Worm (Caenorhabditis elegans) whole organism, late embryonic: ENCODE results near the gene srd-18.

Experiments
- C38D4.7 ChIP-seq: fragments of 200-800 bp; sonication (Bioruptor generic); optimal IDR thresholded peaks from 2 replicates; lab custom pipeline; 2018; ENCODE audit warnings: mild to moderate bottlenecking, missing genetic modification characterization, moderate library complexity, missing compliant biosample characterization
- F13H6.1 ChIP-seq: sonication (generic microtip); optimal IDR thresholded peaks from 2 replicates; lab custom pipeline; 2016; ENCODE audit warnings: missing genetic modification characterization, missing compliant biosample characterization
- K09A11.1 ChIP-seq: sonication (generic microtip); optimal IDR thresholded peaks from 2 replicates; lab custom pipeline; 2017; ENCODE audit warnings: antibody characterized with exemption, mild to moderate bottlenecking, missing genetic modification characterization, missing compliant biosample characterization; ENCODE audit not compliant: insufficient read depth
- ahr-1 ChIP-seq: sonication (generic microtip); optimal IDR thresholded peaks from 2 replicates; lab custom pipeline; 2016; ENCODE audit warnings: missing genetic modification characterization, missing compliant biosample characterization
- ceh-14 ChIP-seq: sonication (generic microtip); optimal IDR thresholded peaks from 2 replicates; lab custom pipeline; 2016; ENCODE audit warnings: missing genotype, missing genetic modification characterization, missing compliant biosample characterization
- ceh-19 ChIP-seq: fragments of 200-800 bp; sonication (Bioruptor generic); optimal IDR thresholded peaks from 2 replicates; lab custom pipeline; 2018; ENCODE audit warnings: mild to moderate bottlenecking, missing genetic modification characterization, missing compliant biosample characterization
- ceh-2 ChIP-seq: sonication (generic microtip); optimal IDR thresholded peaks from 2 replicates; lab custom pipeline; 2016; ENCODE audit warnings: missing genotype, missing genetic modification characterization, missing compliant biosample characterization
- ceh-24 ChIP-seq: sonication (generic microtip); optimal IDR thresholded peaks from 2 replicates; lab custom pipeline; 2016; ENCODE audit warnings: mild to moderate bottlenecking, missing genetic modification characterization, missing compliant biosample characterization
- ceh-30 ChIP-seq: fragments of 150-350 bp; optimal IDR thresholded peaks from 2 replicates; lab custom pipeline; 2014; ENCODE audit warnings: missing biosample characterization, missing genetic modification characterization
- ceh-31 ChIP-seq: sonication (generic microtip); optimal IDR thresholded peaks from 2 replicates; lab custom pipeline; 2016; ENCODE audit warnings: missing genetic modification characterization, missing compliant biosample characterization
- ceh-34 ChIP-seq: sonication (generic microtip); optimal IDR thresholded peaks from 2 replicates; lab custom pipeline; 2016; ENCODE audit warnings: mild to moderate bottlenecking, missing genetic modification characterization, missing compliant biosample characterization
- ceh-48 ChIP-seq: sonication (generic microtip); optimal IDR thresholded peaks from 2 replicates; lab custom pipeline; 2016; ENCODE audit warnings: missing genetic modification characterization, inconsistent platforms, missing compliant biosample characterization
- ceh-9 ChIP-seq: sonication (generic microtip); optimal IDR thresholded peaks from 2 replicates; lab custom pipeline; 2016; ENCODE audit warnings: mild to moderate bottlenecking, missing genetic modification characterization, inconsistent platforms, missing compliant biosample characterization
- elt-2 ChIP-seq: sonication (generic microtip); optimal IDR thresholded peaks from 2 replicates; lab custom pipeline; 2016; ENCODE audit warnings: missing genetic modification reagents, missing genetic modification characterization, missing compliant biosample characterization
- eyg-1 ChIP-seq: sonication (generic microtip); optimal IDR thresholded peaks from 2 replicates; lab custom pipeline; 2016; ENCODE audit warnings: missing genotype, missing genetic modification characterization, missing compliant biosample characterization
- fax-1 ChIP-seq: sonication (generic microtip); optimal IDR thresholded peaks from 2 replicates; lab custom pipeline; 2016; ENCODE audit warnings: missing genotype, missing genetic modification characterization, missing compliant biosample characterization
- fkh-10 ChIP-seq: fragments of 150-350 bp; optimal IDR thresholded peaks from 2 replicates; lab custom pipeline; 2014; ENCODE audit warnings: missing biosample characterization, missing genetic modification reagents, missing genetic modification characterization
- fkh-6 ChIP-seq: sonication (generic microtip); optimal IDR thresholded peaks from 2 replicates; lab custom pipeline; 2016; ENCODE audit warnings: missing genetic modification characterization, missing compliant biosample characterization
- gmeb-2 ChIP-seq: sonication (generic microtip); optimal IDR thresholded peaks from 2 replicates; lab custom pipeline; 2016; ENCODE audit warnings: missing genetic modification characterization, inconsistent platforms, missing compliant biosample characterization
- hlh-15 ChIP-seq: sonication (generic microtip); optimal IDR thresholded peaks from 2 replicates; lab custom pipeline; 2016; ENCODE audit warnings: missing genetic modification characterization, missing compliant biosample characterization
- hlh-30 ChIP-seq: sonication (generic microtip); optimal IDR thresholded peaks from 2 replicates; lab custom pipeline; 2017; ENCODE audit warnings: antibody characterized with exemption, missing genetic modification characterization, missing compliant biosample characterization; ENCODE audit not compliant: insufficient read depth
- lim-6 ChIP-seq: sonication (generic microtip); optimal IDR thresholded peaks from 2 replicates; lab custom pipeline; 2016; ENCODE audit warnings: missing genetic modification characterization, missing compliant biosample characterization
- lin-11 ChIP-seq: fragments of 200-800 bp; sonication (Bioruptor generic); optimal IDR thresholded peaks from 2 replicates; lab custom pipeline; 2018; ENCODE audit warnings: mild to moderate bottlenecking, missing genetic modification characterization, missing compliant biosample characterization
- nfya-1 ChIP-seq: sonication (generic microtip); optimal IDR thresholded peaks from 2 replicates; lab custom pipeline; 2017; ENCODE audit warnings: missing genetic modification characterization, mild to moderate bottlenecking, missing compliant biosample characterization, antibody characterized with exemption, moderate library complexity
- nhr-232 ChIP-seq: sonication (generic microtip); optimal IDR thresholded peaks from 2 replicates; lab custom pipeline; 2016; ENCODE audit warnings: missing genetic modification characterization, missing compliant biosample characterization
- npax-4 ChIP-seq: sonication (generic microtip); optimal IDR thresholded peaks from 2 replicates; lab custom pipeline; 2016; ENCODE audit warnings: missing genetic modification characterization, missing compliant biosample characterization
- pax-1 ChIP-seq: fragments of 150-350 bp; optimal IDR thresholded peaks from 2 replicates; lab custom pipeline; 2014; ENCODE audit warnings: missing biosample characterization, missing genetic modification characterization
- pha-4 ChIP-seq: fragments of 150-350 bp; optimal IDR thresholded peaks from 2 replicates; lab custom pipeline; 2018; ENCODE audit warnings: missing biosample characterization, missing genetic modification reagents, missing genetic modification characterization
- pqm-1 ChIP-seq: sonication (generic microtip); optimal IDR thresholded peaks from 2 replicates; lab custom pipeline; 2016; ENCODE audit warnings: missing genetic modification characterization, missing compliant biosample characterization
- pros-1 ChIP-seq: fragments of 150-350 bp; optimal IDR thresholded peaks from 2 replicates; lab custom pipeline; 2014; ENCODE audit warnings: missing biosample characterization, missing genetic modification reagents, missing genetic modification characterization
- ref-2 ChIP-seq: sonication (generic microtip); optimal IDR thresholded peaks from 2 replicates; lab custom pipeline; 2016; ENCODE audit warnings: missing genetic modification characterization, missing compliant biosample characterization
- sdc-2 ChIP-seq: sonication (generic microtip); optimal IDR thresholded peaks from 2 replicates; lab custom pipeline; 2016; ENCODE audit warnings: missing genotype, missing genetic modification characterization, missing compliant biosample characterization
- sox-2 ChIP-seq: fragments of 200-800 bp; sonication (Bioruptor generic); IDR thresholded peaks from 2 replicates; pipeline ENCODE4 v1.3.6; 2022; ENCODE audit warnings: missing genetic modification reagents, missing genetic modification characterization, missing compliant biosample characterization
- syd-9 ChIP-seq: sonication (generic microtip); optimal IDR thresholded peaks from 2 replicates; lab custom pipeline; 2016; ENCODE audit warnings: mild to moderate bottlenecking, missing genetic modification characterization, moderate library complexity, missing compliant biosample characterization
- tbx-2 ChIP-seq: sonication (generic microtip); optimal IDR thresholded peaks from 2 replicates; lab custom pipeline; 2016; ENCODE audit warnings: missing genetic modification characterization, missing compliant biosample characterization
- ttx-3 ChIP-seq: sonication (generic microtip); optimal IDR thresholded peaks from 2 replicates; lab custom pipeline; 2016; ENCODE audit warnings: missing genetic modification reagents, missing genetic modification characterization, missing compliant biosample characterization
- unc-3 ChIP-seq, 2 experiments: fragments of 200-800 bp in 1 of 2; sonication (Bioruptor generic) in 1 of 2; sonication (generic microtip) in 1 of 2; conservative IDR thresholded peaks in 1 of 2; optimal IDR thresholded peaks in 1 of 2; 2 replicates each; pipeline versions ENCODE4 v1.3.6 to Lab custom; 2016 to 2022; ENCODE audit warnings: missing compliant biosample characterization in 2 of 2, missing genetic modification characterization in 2 of 2, missing genetic modification reagents in 1 of 2
- unc-42 ChIP-seq: sonication (generic microtip); optimal IDR thresholded peaks from 2 replicates; lab custom pipeline; 2016; ENCODE audit warnings: missing genotype, missing genetic modification characterization, missing compliant biosample characterization
- zip-5 ChIP-seq: sonication (generic microtip); optimal IDR thresholded peaks from 2 replicates; lab custom pipeline; 2016; ENCODE audit warnings: missing genetic modification characterization, missing compliant biosample characterization
- ztf-16 ChIP-seq: sonication (generic microtip); optimal IDR thresholded peaks from 2 replicates; lab custom pipeline; 2017; ENCODE audit warnings: missing genetic modification characterization, missing compliant biosample characterization

The srd-18 gene

ce11 chrV:13391378-13392258, 35.0 kb downstream of the srd-18 start, which contains the start of gene somi-1:
Gene somi-1, minus strand, starts transcription at chrV:13391395.
- TF ChIP-seq fkh-6 (no peak), ahr-1 (tag; lab: Kevin White, UChicago) (no peak), ceh-34 (tag; lab: Kevin White, UChicago) (no peak), ref-2 (tag; lab: Kevin White, UChicago) (no peak), pax-1 (tag; lab: Kevin White, UChicago) (no peak), tbx-2 (tag; lab: Kevin White, UChicago) (peak; percentile 6), ztf-16 (tag; lab: Kevin White, UChicago) (no peak), ceh-31 (tag; lab: Kevin White, UChicago) (peak; percentile 28), unc-42 (tag; lab: Kevin White, UChicago) (peak; percentile 98), elt-2 (no peak), lim-6 (tag; lab: Kevin White, UChicago) (no peak)

- TF ChIP-seq nfya-1 = peak; percentile 22
- no peak for TF ChIP-seq ttx-3
- no peak for TF ChIP-seq ceh-24 (tag; lab: Kevin White, UChicago)
- TF ChIP-seq hlh-15 (tag; lab: Kevin White, UChicago) = no peak
- TF ChIP-seq, all 69 proteins: peak for 1
Measured at ce11 chrV:13390936-13391335, 35.7 kb downstream of the srd-18 start.

ce11 chrV:13389454-13389853, 37.2 kb downstream of the srd-18 start:
- TF ChIP-seq ceh-9 (tag; lab: Kevin White, UChicago) (no peak), ceh-24 (tag; lab: Kevin White, UChicago) (no peak), pqm-1 (tag; lab: Kevin White, UChicago) (no peak), fax-1 (tag; lab: Kevin White, UChicago) (no peak), npax-4 (tag; lab: Kevin White, UChicago) (no peak), pax-1 (tag; lab: Kevin White, UChicago) (no peak), unc-3 (GFP tag; conservative IDR thresholded peaks at IDR 0.05; lab: Robert Waterston, UW) (no peak), unc-3 (tag; optimal IDR thresholded peaks at IDR 0.05; lab: Kevin White, UChicago) (no peak), pha-4 (no peak), sdc-2 (no peak), ceh-30 (tag; lab: Kevin White, UChicago) (no peak), pros-1 (no peak), fkh-10 (GFP tag; lab: Kevin White, UChicago) (no peak), F13H6.1 (tag; lab: Kevin White, UChicago) (no peak), gmeb-2 (tag; lab: Kevin White, UChicago) (no peak), elt-2 (no peak), C38D4.7 (no peak), zip-5 (no peak), K09A11.1 (tag; lab: Kevin White, UChicago) (no peak)

ce11 chrV:13388961-13389360, 37.7 kb downstream of the srd-18 start:
- TF ChIP-seq ceh-48 (tag; lab: Kevin White, UChicago) (no peak), ahr-1 (tag; lab: Kevin White, UChicago) (no peak), nhr-232 (tag; lab: Kevin White, UChicago) (no peak), hlh-15 (tag; lab: Kevin White, UChicago) (no peak), tbx-2 (tag; lab: Kevin White, UChicago) (no peak), lim-6 (tag; lab: Kevin White, UChicago) (no peak), C38D4.7 (no peak), F13H6.1 (tag; lab: Kevin White, UChicago) (no peak), sox-2 (no peak), unc-42 (tag; lab: Kevin White, UChicago) (no peak), ceh-14 (tag; lab: Kevin White, UChicago) (no peak), syd-9 (tag; lab: Kevin White, UChicago) (no peak), ceh-2 (tag; lab: Kevin White, UChicago) (no peak), ref-2 (tag; lab: Kevin White, UChicago) (no peak), ceh-30 (tag; lab: Kevin White, UChicago) (no peak), ceh-19 (GFP tag; lab: Kevin White, UChicago) (no peak), hlh-30 (tag; lab: Kevin White, UChicago) (no peak), K09A11.1 (tag; lab: Kevin White, UChicago) (no peak), eyg-1 (tag; lab: Kevin White, UChicago) (no peak), lin-11 (tag; lab: Kevin White, UChicago) (no peak)
- TF ChIP-seq, all 69 proteins: peak for 0
